Fruit fly (Drosophila melanogaster): ENCODE results near the gene CG5157.

DNA sequence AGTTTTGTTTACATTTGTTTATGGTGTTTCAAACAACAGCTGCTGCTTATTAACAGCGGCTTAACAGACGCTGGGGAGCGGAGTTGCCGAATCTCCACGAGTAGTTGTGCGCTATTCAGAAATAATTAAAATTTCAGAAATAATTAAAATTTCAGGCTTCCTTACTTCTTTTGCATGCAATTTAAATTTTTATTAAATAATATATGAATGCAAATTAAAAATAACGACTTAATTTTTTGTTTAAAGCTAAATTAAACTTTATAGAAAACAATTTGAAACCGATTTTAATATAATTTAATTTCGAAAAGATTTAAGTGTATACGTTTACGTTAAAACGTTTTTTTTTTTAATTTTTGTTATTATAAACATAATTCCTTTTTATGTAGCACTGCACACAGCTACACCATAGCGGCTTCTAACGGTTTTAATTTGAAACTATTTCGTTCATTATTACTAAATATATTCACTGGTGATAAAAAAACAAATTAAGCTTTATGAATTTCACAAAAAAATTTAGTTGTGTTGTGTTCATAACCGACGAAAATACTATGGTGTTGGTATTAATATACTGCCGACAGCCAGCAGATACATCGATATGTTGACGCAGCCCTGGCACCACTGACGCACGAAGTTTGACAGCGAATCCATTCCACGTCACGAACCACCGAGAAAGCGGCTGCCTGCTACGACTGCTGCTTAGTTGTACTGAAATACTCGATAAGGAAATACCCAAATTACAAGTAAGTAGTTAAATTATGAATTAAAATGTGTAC, 8.5 kb downstream of the CG5157 start, which contains the start of gene SsRbeta:
- TF ChIP-seq CG7101 (tag; optimal IDR thresholded peaks at IDR 0.05) (peak; percentile 37), CG1620 (GFP tag; optimal IDR thresholded peaks at IDR 0.05) (no peak), Hr96 (GFP tag; optimal IDR thresholded peaks at IDR 0.05) (no peak), cnc (optimal IDR thresholded peaks at IDR 0.05) (no peak)
